Fruit fly (Drosophila melanogaster) whole organism, embryonic: Measurements from ENCODE around the gene CG3119.
A peak's percentile ranks its signal among the peaks of the same experiment; 100 is the strongest.

Source experiments
- C15 ChIP-seq: fragments of 200-800 bp; sonication (Bioruptor generic); IDR thresholded peaks from 3 replicates; pipeline ENCODE4 v1.3.6; 2022; ENCODE audit warnings: missing biosample characterization, missing genetic modification characterization
- CG13424 ChIP-seq: fragments of 200-800 bp; sonication (Bioruptor generic); optimal IDR thresholded peaks from 2 replicates; lab custom pipeline; 2019; ENCODE audit warnings: missing biosample characterization, mild to moderate bottlenecking, missing genetic modification characterization, moderate library complexity
- CG14014 ChIP-seq: fragments of 200-800 bp; sonication (Bioruptor generic); IDR thresholded peaks from 2 replicates; pipeline ENCODE4 v1.3.6; 2022; ENCODE audit warnings: missing biosample characterization, missing genetic modification characterization
- CG14965 ChIP-seq: fragments of 200-800 bp; sonication (Bioruptor generic); optimal IDR thresholded peaks from 2 replicates; lab custom pipeline; 2016; ENCODE audit warnings: missing biosample characterization, missing genetic modification characterization, borderline replicate concordance
- CG15073 ChIP-seq: fragments of 200-800 bp; sonication (Bioruptor generic); optimal IDR thresholded peaks from 2 replicates; lab custom pipeline; 2016; ENCODE audit warnings: missing biosample characterization, missing genetic modification characterization
- CG15269 ChIP-seq: fragments of 200-800 bp; sonication (Bioruptor generic); optimal IDR thresholded peaks from 2 replicates; lab custom pipeline; 2018; ENCODE audit warnings: missing biosample characterization, mild to moderate bottlenecking, missing genetic modification characterization, moderate library complexity
- CG15479 ChIP-seq: fragments of 200-800 bp; sonication (Bioruptor generic); optimal IDR thresholded peaks from 3 replicates; lab custom pipeline; 2019; ENCODE audit warnings: missing biosample characterization, mild to moderate bottlenecking, missing genetic modification characterization, moderate library complexity
- CG17186 ChIP-seq: fragments of 200-800 bp; sonication (Bioruptor generic); optimal IDR thresholded peaks from 3 replicates; lab custom pipeline; 2017; ENCODE audit warnings: missing biosample characterization, missing genetic modification reagents, missing genetic modification characterization
- CG3407 ChIP-seq: fragments of 200-800 bp; sonication (Bioruptor generic); optimal IDR thresholded peaks from 2 replicates; lab custom pipeline; 2018; ENCODE audit warnings: missing biosample characterization, mild to moderate bottlenecking, missing genetic modification characterization
- CG4404 ChIP-seq: fragments of 200-800 bp; sonication (Bioruptor generic); IDR thresholded peaks from 2 replicates; pipeline ENCODE4 v1.3.6; 2022; ENCODE audit warnings: missing biosample characterization, missing genetic modification characterization
- CG7372 ChIP-seq: fragments of 200-800 bp; sonication (Bioruptor generic); IDR thresholded peaks from 2 replicates; pipeline ENCODE4 v1.3.6; 2022; ENCODE audit warnings: missing biosample characterization, missing genetic modification characterization
- CG7839 ChIP-seq: fragments of 200-800 bp; sonication (Bioruptor generic); optimal IDR thresholded peaks from 3 replicates; lab custom pipeline; 2018; ENCODE audit warnings: missing biosample characterization, mild to moderate bottlenecking, missing genetic modification characterization, moderate library complexity
- CG8359 ChIP-seq: fragments of 200-800 bp; sonication (Bioruptor generic); optimal IDR thresholded peaks from 2 replicates; lab custom pipeline; 2017; ENCODE audit warnings: missing biosample characterization, mild to moderate bottlenecking, missing genetic modification characterization, borderline replicate concordance
- CG8388 ChIP-seq: fragments of 200-800 bp; sonication (Bioruptor generic); optimal IDR thresholded peaks from 2 replicates; lab custom pipeline; 2019; ENCODE audit warnings: missing biosample characterization, mild to moderate bottlenecking, missing genetic modification characterization, moderate library complexity
- CG9727 ChIP-seq: fragments of 200-800 bp; sonication (Bioruptor generic); optimal IDR thresholded peaks from 3 replicates; lab custom pipeline; 2017; ENCODE audit warnings: missing biosample characterization, mild to moderate bottlenecking, missing genetic modification characterization
- Dbx ChIP-seq: fragments of 200-800 bp; sonication (Bioruptor generic); IDR thresholded peaks from 3 replicates; pipeline ENCODE4 v1.3.6; 2022; ENCODE audit warnings: missing biosample characterization, missing genetic modification characterization
- Dek ChIP-seq: fragments of 200-800 bp; sonication (Bioruptor generic); optimal IDR thresholded peaks from 3 replicates; lab custom pipeline; 2019; ENCODE audit warnings: missing biosample characterization, mild to moderate bottlenecking, missing genetic modification characterization, moderate library complexity
- Dp ChIP-seq: fragments of 200-800 bp; sonication (Bioruptor generic); optimal IDR thresholded peaks from 2 replicates; lab custom pipeline; 2018; ENCODE audit warnings: missing biosample characterization, mild to moderate bottlenecking, missing genetic modification characterization, moderate library complexity
- Eip74EF ChIP-seq, 2 experiments: fragments of 200-800 bp in 1 of 2; fragments of >200 bp in 1 of 2; sonication (Bioruptor generic) in 1 of 2; optimal IDR thresholded peaks; 2 replicates each; lab custom pipeline; 2017 to 2019; ENCODE audit warnings: missing biosample characterization in 2 of 2, missing genetic modification characterization in 2 of 2, mild to moderate bottlenecking in 1 of 2, moderate library complexity in 1 of 2
- Fer2 ChIP-seq: fragments of 200-800 bp; sonication (Bioruptor generic); optimal IDR thresholded peaks from 2 replicates; lab custom pipeline; 2018; ENCODE audit warnings: missing biosample characterization, mild to moderate bottlenecking, missing genetic modification characterization, moderate library complexity
- HLH4C ChIP-seq: fragments of 200-800 bp; sonication (Bioruptor generic); IDR thresholded peaks from 3 replicates; pipeline ENCODE4 v1.3.6; 2022; ENCODE audit warnings: missing biosample characterization, missing genetic modification characterization; ENCODE audit not compliant: partially characterized antibody
- HmgD ChIP-seq: fragments of 200-800 bp; sonication (Bioruptor generic); optimal IDR thresholded peaks from 3 replicates; lab custom pipeline; 2016; ENCODE audit warnings: missing biosample characterization, missing genetic modification characterization
- Hmx ChIP-seq: fragments of 200-800 bp; sonication (Bioruptor generic); optimal IDR thresholded peaks from 2 replicates; lab custom pipeline; 2016; ENCODE audit warnings: missing biosample characterization, missing genetic modification characterization
- Lim3 ChIP-seq: fragments of 200-800 bp; sonication (Bioruptor generic); IDR thresholded peaks from 2 replicates; pipeline ENCODE4 v1.3.6; 2022; ENCODE audit warnings: missing biosample characterization, missing genetic modification characterization
- Meics ChIP-seq: fragments of 200-800 bp; sonication (Bioruptor generic); optimal IDR thresholded peaks from 2 replicates; lab custom pipeline; 2017; ENCODE audit warnings: missing biosample characterization, mild to moderate bottlenecking, missing genetic modification characterization
- Pdp1 ChIP-seq, 2 experiments: fragments of 200-800 bp; sonication (Bioruptor generic); optimal IDR thresholded peaks; 3 replicates each; lab custom pipeline; 2016; ENCODE audit warnings: missing biosample characterization in 2 of 2, missing genetic modification characterization in 2 of 2, mild to moderate bottlenecking in 1 of 2, moderate library complexity in 1 of 2
- abd-A ChIP-seq: fragments of 200-800 bp; sonication (Bioruptor generic); optimal IDR thresholded peaks from 3 replicates; lab custom pipeline; 2019; ENCODE audit warnings: missing biosample characterization, mild to moderate bottlenecking, missing genetic modification characterization, moderate library complexity
- cg ChIP-seq: fragments of 200-800 bp; sonication (Bioruptor generic); optimal IDR thresholded peaks from 3 replicates; lab custom pipeline; 2019; ENCODE audit warnings: missing biosample characterization, mild to moderate bottlenecking, missing genetic modification characterization, moderate library complexity
- chif ChIP-seq, 2 experiments: fragments of 200-800 bp; sonication (Bioruptor generic); optimal IDR thresholded peaks; 3 replicates each; lab custom pipeline; 2016; ENCODE audit warnings: missing biosample characterization in 2 of 2, missing genetic modification characterization in 2 of 2
- dan ChIP-seq: fragments of 200-800 bp; sonication (Bioruptor generic); IDR thresholded peaks from 2 replicates; pipeline ENCODE4 v1.3.6; 2022; ENCODE audit warnings: missing biosample characterization, missing genetic modification characterization
- dimm ChIP-seq: fragments of 200-800 bp; sonication (Bioruptor generic); IDR thresholded peaks from 2 replicates; pipeline ENCODE4 v1.3.6; 2022; ENCODE audit warnings: missing biosample characterization, missing genetic modification characterization
- dmrt11E ChIP-seq: fragments of 200-800 bp; sonication (Bioruptor generic); optimal IDR thresholded peaks from 3 replicates; lab custom pipeline; 2018; ENCODE audit warnings: missing biosample characterization, mild to moderate bottlenecking, missing genetic modification characterization, moderate library complexity
- esg ChIP-seq: fragments of 200-800 bp; sonication (Bioruptor generic); conservative IDR thresholded peaks from 2 replicates; pipeline ENCODE4 v1.3.6; 2022; ENCODE audit warnings: missing biosample characterization, missing genetic modification characterization
- gce ChIP-seq: fragments of 200-800 bp; sonication (Bioruptor generic); IDR thresholded peaks from 3 replicates; pipeline ENCODE4 v1.3.6; 2022; ENCODE audit warnings: missing biosample characterization, missing genetic modification characterization
- gro ChIP-seq: fragments of 200-800 bp; sonication (Bioruptor generic); optimal IDR thresholded peaks from 2 replicates; lab custom pipeline; 2016; ENCODE audit warnings: missing biosample characterization, missing genetic modification characterization
- gsb ChIP-seq: fragments of 200-800 bp; sonication (Bioruptor generic); IDR thresholded peaks from 2 replicates; pipeline ENCODE4 v1.3.6; 2022; ENCODE audit warnings: missing biosample characterization, missing genetic modification characterization
- gsb-n ChIP-seq: fragments of 200-800 bp; sonication (Bioruptor generic); optimal IDR thresholded peaks from 3 replicates; lab custom pipeline; 2018; ENCODE audit warnings: missing biosample characterization, mild to moderate bottlenecking, missing genetic modification characterization
- ham ChIP-seq: fragments of 200-800 bp; sonication (Bioruptor generic); IDR thresholded peaks from 2 replicates; pipeline ENCODE4 v1.3.6; 2022; ENCODE audit warnings: missing biosample characterization, missing genetic modification characterization
- hkb ChIP-seq, 2 experiments: fragments of 200-800 bp in 1 of 2; fragments of >200 bp in 1 of 2; sonication (Bioruptor generic) in 1 of 2; IDR thresholded peaks in 1 of 2; optimal IDR thresholded peaks in 1 of 2; 2 replicates each; pipeline versions ENCODE4 v1.3.6 to Lab custom; 2017 to 2022; ENCODE audit warnings: missing biosample characterization in 1 of 2, missing genetic modification characterization in 1 of 2
- hth ChIP-seq: fragments of >200 bp; optimal IDR thresholded peaks from 2 replicates; lab custom pipeline; 2017; ENCODE audit warnings: inconsistent platforms
- inv ChIP-seq: fragments of 200-800 bp; sonication (Bioruptor generic); IDR thresholded peaks from 2 replicates; pipeline ENCODE4 v1.3.6; 2022; ENCODE audit warnings: missing biosample characterization, missing genetic modification characterization; ENCODE audit not compliant: partially characterized antibody
- klu ChIP-seq: fragments of 200-800 bp; sonication (Bioruptor generic); IDR thresholded peaks from 2 replicates; pipeline ENCODE4 v1.3.6; 2022; ENCODE audit warnings: missing biosample characterization, missing genetic modification characterization
- mam ChIP-seq: fragments of 200-800 bp; sonication (Bioruptor generic); optimal IDR thresholded peaks from 3 replicates; lab custom pipeline; 2016; ENCODE audit warnings: missing biosample characterization, missing genetic modification characterization
- nerfin-2 ChIP-seq: fragments of 200-800 bp; sonication (Bioruptor generic); IDR thresholded peaks from 2 replicates; pipeline ENCODE4 v1.3.6; 2022; ENCODE audit warnings: missing biosample characterization, missing genetic modification characterization; ENCODE audit not compliant: partially characterized antibody
- nmo ChIP-seq: fragments of 200-800 bp; sonication (Bioruptor generic); optimal IDR thresholded peaks from 2 replicates; lab custom pipeline; 2018; ENCODE audit warnings: missing biosample characterization, mild to moderate bottlenecking, missing genetic modification characterization, moderate library complexity
- psq ChIP-seq: fragments of 200-800 bp; sonication (Bioruptor generic); optimal IDR thresholded peaks from 2 replicates; lab custom pipeline; 2017; ENCODE audit warnings: missing biosample characterization, missing genetic modification characterization
- tin ChIP-seq: fragments of 200-800 bp; sonication (Bioruptor generic); optimal IDR thresholded peaks from 3 replicates; lab custom pipeline; 2016; ENCODE audit warnings: missing biosample characterization, missing genetic modification characterization
- wek ChIP-seq: fragments of 200-800 bp; sonication (Bioruptor generic); optimal IDR thresholded peaks from 3 replicates; lab custom pipeline; 2018; ENCODE audit warnings: missing biosample characterization, mild to moderate bottlenecking, missing genetic modification characterization, moderate library complexity

Gene CG3119

dm6 chr2L:2861885-2862620 lies 24.4 kb upstream of the CG3119 start (continued):
- no peak for TF ChIP-seq CG8359 (GFP tag; lab: Kevin White, UChicago)
- TF ChIP-seq CG7372 (GFP tag; lab: Robert Waterston, UW) = no peak
- no peak for TF ChIP-seq klu
- no peak for TF ChIP-seq CG4404 (GFP tag; lab: Robert Waterston, UW)
- TF ChIP-seq CG7839 (tag; lab: Kevin White, UChicago) = peak; percentile 15
- no peak for TF ChIP-seq dan (GFP tag; lab: Robert Waterston, UW)
- TF ChIP-seq CG13424 (tag; lab: Kevin White, UChicago) = no peak
- no peak for TF ChIP-seq chif (GFP tag; optimal IDR thresholded peaks at IDR 0.05; lab: Kevin White, UChicago)
- TF ChIP-seq inv (GFP tag; lab: Robert Waterston, UW) = no peak
- TF ChIP-seq CG15479 = no peak
- peak; percentile 6 for TF ChIP-seq nmo (GFP tag; lab: Kevin White, UChicago)
- TF ChIP-seq abd-A (tag; lab: Kevin White, UChicago) = peak; percentile 73
- TF ChIP-seq gsb (GFP tag; lab: Robert Waterston, UW) = 0 out of 2 replicates have a peak, but pooled peaks have one; percentile 31
- TF ChIP-seq HLH4C (GFP tag; lab: Robert Waterston, UW) = peak; percentile 31; the same call in 1 of the 3 replicates
- TF ChIP-seq Fer2 = no peak
- no peak for TF ChIP-seq Lim3 (GFP tag; lab: Robert Waterston, UW)
- TF ChIP-seq nerfin-2 (GFP tag; lab: Robert Waterston, UW) = no peak
- TF ChIP-seq Dp (GFP tag; lab: Kevin White, UChicago) = no peak
- no peak for TF ChIP-seq Hmx (GFP tag; lab: Kevin White, UChicago)
- TF ChIP-seq CG15269 (tag; lab: Kevin White, UChicago) = peak; percentile 0
- TF ChIP-seq Pdp1 (GFP tag; optimal IDR thresholded peaks at IDR 0.05; lab: Kevin White, UChicago) = peak in 1 of 2 experiments; percentile 80
- TF ChIP-seq C15 (GFP tag; lab: Robert Waterston, UW) = no peak
- no peak for TF ChIP-seq gsb-n (tag; lab: Kevin White, UChicago)
- TF ChIP-seq CG14014 = 0 out of 2 replicates have a peak, but pooled peaks have one; percentile 6
- TF ChIP-seq CG15073 (GFP tag; lab: Kevin White, UChicago) = no peak
- no peak for TF ChIP-seq tin (GFP tag; lab: Kevin White, UChicago)
- no peak for TF ChIP-seq dmrt11E
- peak; percentile 18; the same call in 1 of the 3 replicates for TF ChIP-seq Dbx (GFP tag; lab: Robert Waterston, UW)
- peak; percentile 2 for TF ChIP-seq HmgD
- peak; percentile 39 for TF ChIP-seq wek (GFP tag; lab: Kevin White, UChicago)
- TF ChIP-seq cg (GFP tag; lab: Kevin White, UChicago) = no peak
- no peak for TF ChIP-seq CG17186 (GFP tag; lab: Kevin White, UChicago)
- TF ChIP-seq CG14965 (GFP tag; lab: Kevin White, UChicago) = no peak
- TF ChIP-seq CG8388 (GFP tag; lab: Kevin White, UChicago) = no peak
- TF ChIP-seq hkb (optimal IDR thresholded peaks at IDR 0.05; lab: Kevin White, UChicago) = peak; percentile 98
- no peak; the same call in none of the 2 replicates for TF ChIP-seq hkb (GFP tag; IDR thresholded peaks at IDR 0.05; lab: Robert Waterston, UW)
- peak; percentile 17 for TF ChIP-seq gro
- TF ChIP-seq Dek = no peak
- TF ChIP-seq dimm (GFP tag; lab: Robert Waterston, UW) = no peak
- no peak for TF ChIP-seq ham (GFP tag; lab: Robert Waterston, UW)
- TF ChIP-seq gce = no peak; the same call in 2 of the 3 replicates
- TF ChIP-seq hth (lab: Kevin White, UChicago) = no peak
- peak in 1 of 2 experiments; percentile 12 for TF ChIP-seq Eip74EF (GFP tag; optimal IDR thresholded peaks at IDR 0.05; lab: Kevin White, UChicago)
- TF ChIP-seq esg = no peak
- peak; percentile 23 for TF ChIP-seq CG9727 (GFP tag; lab: Kevin White, UChicago)
- no peak for TF ChIP-seq CG3407 (GFP tag; lab: Kevin White, UChicago)
- no peak for TF ChIP-seq Meics (GFP tag; lab: Kevin White, UChicago)
- TF ChIP-seq psq (GFP tag; lab: Kevin White, UChicago) = no peak
- TF ChIP-seq mam (GFP tag; lab: Kevin White, UChicago) = no peak
